Worm (Caenorhabditis elegans): ENCODE measurements around the gene Y37E11B.1.

The Y37E11B.1 gene

ce11 chrIV:3551777-3552462, 27.5 kb upstream of the Y37E11B.1 start (continued):
- TF ChIP-seq rnt-1 (tag; optimal IDR thresholded peaks at IDR 0.05) (no peak), fkh-6 (tag; optimal IDR thresholded peaks at IDR 0.05) (peak; percentile 36), ets-4 (tag; optimal IDR thresholded peaks at IDR 0.05) (no peak), sox-4 (tag; optimal IDR thresholded peaks at IDR 0.05) (peak; percentile 56), ceh-34 (tag; optimal IDR thresholded peaks at IDR 0.05) (peak; percentile 28), unc-55 (GFP tag; optimal IDR thresholded peaks at IDR 0.05) (no peak), nhr-11 (tag; optimal IDR thresholded peaks at IDR 0.05) (no peak), eyg-1 (tag; optimal IDR thresholded peaks at IDR 0.05) (no peak), madf-2 (tag; optimal IDR thresholded peaks at IDR 0.05) (peak; percentile 23)

- no peak for TF ChIP-seq pax-1 (tag; optimal IDR thresholded peaks at IDR 0.05)
- TF ChIP-seq ceh-14 (tag; optimal IDR thresholded peaks at IDR 0.05), result no peak
- no peak for TF ChIP-seq ztf-16 (tag; optimal IDR thresholded peaks at IDR 0.05)
Measured at ce11 chrIV:3552933-3553332, 26.5 kb upstream of the Y37E11B.1 start.

- no peak for TF ChIP-seq unc-55 (GFP tag; optimal IDR thresholded peaks at IDR 0.05)
- no peak for TF ChIP-seq ets-4 (tag; optimal IDR thresholded peaks at IDR 0.05)
- no peak for TF ChIP-seq fax-1 (tag; optimal IDR thresholded peaks at IDR 0.05)
- TF ChIP-seq pros-1 (tag; optimal IDR thresholded peaks at IDR 0.05), result no peak
- no peak for TF ChIP-seq eyg-1 (tag; optimal IDR thresholded peaks at IDR 0.05)
- no peak for TF ChIP-seq pqm-1 (tag; optimal IDR thresholded peaks at IDR 0.05)
- TF ChIP-seq ceh-19 (GFP tag; optimal IDR thresholded peaks at IDR 0.05), result no peak
- TF ChIP-seq unc-3 (GFP tag; conservative IDR thresholded peaks at IDR 0.05), result no peak
- TF ChIP-seq unc-3 (tag; optimal IDR thresholded peaks at IDR 0.05), result no peak
- TF ChIP-seq C38D4.7 (GFP tag; optimal IDR thresholded peaks at IDR 0.05), result no peak
- TF ChIP-seq ceh-14 (tag; optimal IDR thresholded peaks at IDR 0.05), result no peak
- TF ChIP-seq hlh-15 (tag; optimal IDR thresholded peaks at IDR 0.05), result no peak
- TF ChIP-seq madf-2 (tag; optimal IDR thresholded peaks at IDR 0.05), result no peak
Measured at ce11 chrIV:3557331-3557730, 22.1 kb upstream of the Y37E11B.1 start, which contains the start of gene osm-9. Gene osm-9, minus strand, starts transcription at chrIV:3557431.

ce11 chrIV:3559201-3559600, 20.2 kb upstream of the Y37E11B.1 start:
- TF ChIP-seq lin-11 (tag; optimal IDR thresholded peaks at IDR 0.05), result no peak
- TF ChIP-seq dmd-4 (tag; optimal IDR thresholded peaks at IDR 0.05; ENCODE audit: borderline replicate concordance), result no peak
- TF ChIP-seq T23F11.4 (GFP tag; optimal IDR thresholded peaks at IDR 0.05), result no peak
- no peak for TF ChIP-seq ceh-31 (tag; optimal IDR thresholded peaks at IDR 0.05)
- TF ChIP-seq odd-2 (tag; optimal IDR thresholded peaks at IDR 0.05), result no peak
- TF ChIP-seq tbx-7 (tag; optimal IDR thresholded peaks at IDR 0.05), result no peak
- TF ChIP-seq ahr-1 (tag; optimal IDR thresholded peaks at IDR 0.05), result no peak
- no peak for TF ChIP-seq hlh-30 (tag; optimal IDR thresholded peaks at IDR 0.05; ENCODE audit: insufficient read depth)
- no peak for TF ChIP-seq sox-2 (GFP tag; IDR thresholded peaks at IDR 0.05)
- no peak for TF ChIP-seq ceh-19 (GFP tag; optimal IDR thresholded peaks at IDR 0.05)
- no peak for TF ChIP-seq madf-2 (tag; optimal IDR thresholded peaks at IDR 0.05)
- no peak for TF ChIP-seq tbx-2 (tag; optimal IDR thresholded peaks at IDR 0.05)

- TF ChIP-seq ceh-19 (GFP tag; optimal IDR thresholded peaks at IDR 0.05) (no peak), sdc-2 (tag; optimal IDR thresholded peaks at IDR 0.05) (no peak), ahr-1 (tag; optimal IDR thresholded peaks at IDR 0.05) (no peak), Y22D7AL.16 (tag; optimal IDR thresholded peaks at IDR 0.05) (no peak), ceh-34 (tag; optimal IDR thresholded peaks at IDR 0.05) (no peak), F13H6.1 (tag; optimal IDR thresholded peaks at IDR 0.05) (no peak), sox-4 (tag; optimal IDR thresholded peaks at IDR 0.05) (no peak), pax-1 (tag; optimal IDR thresholded peaks at IDR 0.05) (no peak)
Measured at ce11 chrIV:3564901-3565300, 14.5 kb upstream of the Y37E11B.1 start, which contains the start of gene sre-5. Gene sre-5, plus strand, starts transcription at chrIV:3565201.
